Worm (Caenorhabditis elegans): ENCODE data around the gene snf-10.
A peak's percentile ranks its signal among the peaks of the same experiment; 100 is the strongest.

DNA sequence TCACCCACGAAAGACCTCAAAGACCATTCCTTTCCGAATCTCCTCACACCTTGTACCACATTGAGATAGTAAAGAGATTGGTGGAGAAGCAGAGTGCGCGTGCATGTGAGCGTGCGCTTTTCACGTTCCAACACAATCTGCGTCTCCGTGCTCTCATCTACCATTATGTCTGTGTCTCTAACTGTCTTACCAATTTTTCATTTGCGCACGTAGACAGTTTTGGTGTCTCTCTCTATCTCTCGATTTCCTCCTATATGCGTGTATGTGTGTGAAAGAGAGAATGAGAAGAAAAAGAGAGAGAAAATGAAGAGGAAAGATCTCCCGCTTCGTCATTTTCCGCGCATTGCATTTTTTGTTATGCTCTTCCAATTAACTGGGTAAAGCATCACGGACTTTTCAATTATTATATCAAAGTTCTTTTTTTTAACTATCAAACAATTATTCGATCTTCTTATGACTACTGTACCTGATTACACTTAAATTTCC lies 26.0 kb upstream of the snf-10 start:
- peak; percentile 50 for TF ChIP-seq C04F5.9 (tag; optimal IDR thresholded peaks at IDR 0.05)
- peak; percentile 80 for TF ChIP-seq mab-9 (GFP tag; IDR thresholded peaks at IDR 0.05)
- peak; percentile 90 to 99 for TF ChIP-seq mdl-1 (tag; optimal IDR thresholded peaks at IDR 0.05)
- peak; percentile 93 for TF ChIP-seq zag-1 (tag; optimal IDR thresholded peaks at IDR 0.05)
- TF ChIP-seq jun-1 (tag; optimal IDR thresholded peaks at IDR 0.05), result peak; percentile 92
- no peak for TF ChIP-seq nhr-12 (tag; optimal IDR thresholded peaks at IDR 0.05)
- TF ChIP-seq blmp-1 (tag; optimal IDR thresholded peaks at IDR 0.05), result peak; percentile 94
- peak; percentile 93 for TF ChIP-seq nhr-11 (tag; optimal IDR thresholded peaks at IDR 0.05)
- peak; percentile 38 for TF ChIP-seq pqm-1 (tag; optimal IDR thresholded peaks at IDR 0.05)
- no peak for TF ChIP-seq alr-1 (tag; optimal IDR thresholded peaks at IDR 0.05; ENCODE audit: borderline replicate concordance)
- TF ChIP-seq mep-1 (tag; optimal IDR thresholded peaks at IDR 0.05), result peak; percentile 95
- TF ChIP-seq fkh-10 (GFP tag; optimal IDR thresholded peaks at IDR 0.05), result peak; percentile 95

Measured in whole organism, L1 larva.